Worm (Caenorhabditis elegans): ENCODE measurements around the gene twk-45.

The twk-45 gene

DNA sequence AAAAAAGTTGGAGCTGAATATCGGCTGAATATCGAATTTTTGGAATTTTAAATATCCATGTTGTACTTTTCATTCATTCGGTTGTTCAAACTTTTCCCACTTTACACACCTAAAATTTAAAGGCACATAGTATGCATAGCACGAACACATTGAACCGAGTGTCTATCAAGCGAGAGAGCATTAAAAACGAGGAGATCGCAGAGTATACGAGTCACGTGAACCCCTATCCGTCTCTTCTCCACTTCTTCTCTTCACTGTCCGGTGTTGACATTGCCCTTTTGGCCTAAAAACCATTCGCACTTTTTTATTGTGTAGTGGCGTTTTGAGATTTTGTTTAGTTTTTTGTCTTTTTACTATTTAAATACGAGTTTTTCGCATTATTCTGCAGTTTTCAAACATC is 2.8 kb upstream of the twk-45 start:
- no peak for TF ChIP-seq ceh-82 (tag; optimal IDR thresholded peaks at IDR 0.05)
- TF ChIP-seq fos-1 (tag; optimal IDR thresholded peaks at IDR 0.05): peak; percentile 50
- peak; percentile 57 for TF ChIP-seq lin-13 (GFP tag; optimal IDR thresholded peaks at IDR 0.05)
- peak; percentile 70 for TF ChIP-seq crh-2 (tag; optimal IDR thresholded peaks at IDR 0.05)
- TF ChIP-seq gmeb-1 (tag; optimal IDR thresholded peaks at IDR 0.05): peak; percentile 73
- peak; percentile 62 for TF ChIP-seq sem-4 (tag; optimal IDR thresholded peaks at IDR 0.05)
- TF ChIP-seq C34F6.9 (tag; optimal IDR thresholded peaks at IDR 0.05): peak; percentile 76
- peak; percentile 55 to 86 for TF ChIP-seq lsy-2 (tag; optimal IDR thresholded peaks at IDR 0.05)
- no peak for TF ChIP-seq mbf-1 (tag; optimal IDR thresholded peaks at IDR 0.05)
- TF ChIP-seq snpc-4 (tag; optimal IDR thresholded peaks at IDR 0.05): peak; percentile 11
- peak; percentile 74 for TF ChIP-seq nhr-25 (tag; optimal IDR thresholded peaks at IDR 0.05)
- TF ChIP-seq unc-55 (GFP tag; optimal IDR thresholded peaks at IDR 0.05): peak; percentile 40
- no peak for TF ChIP-seq ceh-16 (tag; optimal IDR thresholded peaks at IDR 0.05)
- peak; percentile 21 for TF ChIP-seq sma-3 (GFP tag; optimal IDR thresholded peaks at IDR 0.05)
- peak; percentile 88 for TF ChIP-seq nhr-129 (tag; optimal IDR thresholded peaks at IDR 0.05)
- peak; percentile 64 for TF ChIP-seq F13H6.1 (tag; optimal IDR thresholded peaks at IDR 0.05)
- TF ChIP-seq nhr-23 (tag; optimal IDR thresholded peaks at IDR 0.05): no peak
- TF ChIP-seq nhr-21 (tag; optimal IDR thresholded peaks at IDR 0.05): peak; percentile 54
- peak; percentile 66 for TF ChIP-seq nhr-6 (tag; optimal IDR thresholded peaks at IDR 0.05)
- no peak for TF ChIP-seq alr-1 (tag; optimal IDR thresholded peaks at IDR 0.05)
- peak; percentile 43 to 56 for TF ChIP-seq mdl-1 (tag; optimal IDR thresholded peaks at IDR 0.05)

DNA sequence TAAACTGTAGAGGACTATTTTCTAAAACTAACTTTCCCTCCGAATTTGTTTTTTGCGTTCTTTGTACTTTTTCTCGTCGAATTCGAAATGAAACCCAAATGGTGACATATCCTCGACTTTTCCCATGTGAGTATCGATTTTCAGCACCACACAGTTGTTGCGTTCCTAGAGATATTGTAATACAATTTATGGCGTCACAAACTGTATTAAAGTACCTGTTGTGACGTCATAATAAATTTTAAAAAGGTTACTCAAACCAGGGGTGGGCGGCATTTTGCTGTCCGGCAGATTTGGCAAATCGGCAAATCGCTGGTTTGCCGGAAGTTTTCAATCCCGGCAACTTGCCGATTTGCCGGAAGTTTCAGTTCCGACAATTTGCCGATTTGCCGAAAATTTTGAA is 957 bp downstream of the twk-45 start:
- no peak for TF ChIP-seq sem-4 (tag; optimal IDR thresholded peaks at IDR 0.05)
- no peak for TF ChIP-seq alr-1 (tag; optimal IDR thresholded peaks at IDR 0.05)
- TF ChIP-seq sma-9 (GFP tag; optimal IDR thresholded peaks at IDR 0.05): no peak
- TF ChIP-seq sma-9 (tag; optimal IDR thresholded peaks at IDR 0.05): no peak
- TF ChIP-seq elt-3 (tag; optimal IDR thresholded peaks at IDR 0.05): no peak
- TF ChIP-seq unc-62 (GFP tag; optimal IDR thresholded peaks at IDR 0.05): no peak
- no peak for TF ChIP-seq skn-1 (tag; optimal IDR thresholded peaks at IDR 0.05)
- TF ChIP-seq snpc-4 (tag; optimal IDR thresholded peaks at IDR 0.05): no peak
- TF ChIP-seq nhr-77 (tag; optimal IDR thresholded peaks at IDR 0.05): no peak
- no peak for TF ChIP-seq nhr-6 (tag; optimal IDR thresholded peaks at IDR 0.05)
- no peak for TF ChIP-seq elt-1 (tag; optimal IDR thresholded peaks at IDR 0.05)
- no peak for TF ChIP-seq crh-2 (tag; optimal IDR thresholded peaks at IDR 0.05)
- no peak for TF ChIP-seq mdl-1 (tag; optimal IDR thresholded peaks at IDR 0.05)
- TF ChIP-seq ceh-82 (tag; optimal IDR thresholded peaks at IDR 0.05): no peak
- no peak for TF ChIP-seq blmp-1 (tag; optimal IDR thresholded peaks at IDR 0.05; ENCODE audit: insufficient read depth)
- TF ChIP-seq Y55F3AM.14 (GFP tag; optimal IDR thresholded peaks at IDR 0.05): no peak

DNA sequence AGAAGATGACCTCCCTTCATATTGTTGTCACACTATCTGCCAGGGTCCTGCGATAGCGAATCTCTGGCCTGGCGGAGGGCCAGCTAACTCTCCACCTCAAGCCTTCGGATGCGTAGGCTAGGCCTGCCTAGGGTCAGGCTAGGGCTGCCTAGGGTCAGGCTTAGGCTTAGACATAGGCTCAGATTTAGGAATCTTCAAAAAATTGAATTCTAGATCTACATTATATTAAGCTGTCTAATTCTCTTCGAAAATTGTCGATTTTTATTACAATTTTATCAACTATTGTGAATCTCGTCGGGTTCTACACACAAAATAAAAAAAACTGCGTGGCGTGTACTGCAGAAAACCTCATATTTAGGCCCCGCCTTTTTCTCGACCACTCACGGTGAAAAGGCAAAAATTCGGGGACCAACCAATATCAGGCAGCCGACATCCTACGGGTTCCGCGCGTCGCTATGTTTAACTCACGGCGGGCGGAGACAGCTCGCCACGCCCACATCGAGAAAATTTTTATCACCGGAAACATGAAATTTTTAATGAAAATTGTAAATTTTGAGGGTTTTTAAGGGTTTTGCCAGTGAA is 6.2 kb downstream of the twk-45 start:
- no peak for TF ChIP-seq lin-11 (tag; optimal IDR thresholded peaks at IDR 0.05)
- no peak for TF ChIP-seq sma-3 (GFP tag; optimal IDR thresholded peaks at IDR 0.05)
- no peak for TF ChIP-seq peb-1 (tag; optimal IDR thresholded peaks at IDR 0.05)
- TF ChIP-seq nhr-6 (tag; optimal IDR thresholded peaks at IDR 0.05): no peak
- TF ChIP-seq unc-62 (GFP tag; optimal IDR thresholded peaks at IDR 0.05): no peak
- TF ChIP-seq nhr-25 (tag; optimal IDR thresholded peaks at IDR 0.05): no peak
- TF ChIP-seq mdl-1 (tag; optimal IDR thresholded peaks at IDR 0.05): no peak

DNA sequence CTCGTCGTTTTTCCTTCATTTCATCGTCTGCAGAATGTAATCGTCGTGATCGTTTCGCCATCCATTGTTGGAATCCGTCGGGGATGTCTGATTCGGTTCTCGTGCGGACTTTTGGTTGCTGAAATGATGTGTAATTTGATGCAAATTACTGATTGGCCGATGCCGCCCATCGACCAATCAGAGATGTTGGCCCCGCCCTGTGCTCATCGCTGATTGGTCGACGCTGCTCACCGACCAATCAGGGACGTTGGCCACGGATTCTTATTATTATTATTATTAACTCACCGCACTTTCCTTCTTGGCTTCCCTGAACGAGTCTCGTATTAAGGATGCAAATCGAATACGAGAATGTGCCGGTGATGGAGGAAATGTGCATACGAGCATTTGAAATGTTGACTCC is 7.6 kb downstream of the twk-45 start:
- TF ChIP-seq dmd-4 (tag; optimal IDR thresholded peaks at IDR 0.05) (no peak), ztf-4 (tag; optimal IDR thresholded peaks at IDR 0.05) (no peak), lin-39 (tag; optimal IDR thresholded peaks at IDR 0.05) (no peak), ZK546.5 (tag; optimal IDR thresholded peaks at IDR 0.05) (no peak), skn-1 (tag; optimal IDR thresholded peaks at IDR 0.05) (no peak), sma-3 (GFP tag; optimal IDR thresholded peaks at IDR 0.05) (no peak), lin-11 (tag; optimal IDR thresholded peaks at IDR 0.05) (no peak), aly-2 (tag; optimal IDR thresholded peaks at IDR 0.05) (no peak), zag-1 (tag; optimal IDR thresholded peaks at IDR 0.05) (no peak), nhr-25 (tag; optimal IDR thresholded peaks at IDR 0.05) (no peak), nhr-6 (tag; optimal IDR thresholded peaks at IDR 0.05) (no peak)

All from whole organism, L2 larva.